Worm (Caenorhabditis elegans) whole organism, midembryonic: Measurements from ENCODE around the gene F59A7.7.

Source experiments
- cog-1 ChIP-seq: sonication (generic microtip); optimal IDR thresholded peaks from 2 replicates; lab custom pipeline; 2016; ENCODE audit warnings: missing genetic modification characterization, missing compliant biosample characterization
- klf-2 ChIP-seq: fragments of 200-800 bp; sonication (Bioruptor generic); conservative IDR thresholded peaks from 2 replicates; pipeline ENCODE4 v1.3.6; 2022; ENCODE audit warnings: missing genetic modification reagents, missing genetic modification characterization, missing compliant biosample characterization
- med-1 ChIP-seq: sonication (generic microtip); optimal IDR thresholded peaks from 2 replicates; lab custom pipeline; 2017; ENCODE audit warnings: missing genetic modification characterization, mild to moderate bottlenecking, missing compliant biosample characterization, antibody characterized with exemption, missing genetic modification reagents; ENCODE audit not compliant: insufficient read depth

DNA sequence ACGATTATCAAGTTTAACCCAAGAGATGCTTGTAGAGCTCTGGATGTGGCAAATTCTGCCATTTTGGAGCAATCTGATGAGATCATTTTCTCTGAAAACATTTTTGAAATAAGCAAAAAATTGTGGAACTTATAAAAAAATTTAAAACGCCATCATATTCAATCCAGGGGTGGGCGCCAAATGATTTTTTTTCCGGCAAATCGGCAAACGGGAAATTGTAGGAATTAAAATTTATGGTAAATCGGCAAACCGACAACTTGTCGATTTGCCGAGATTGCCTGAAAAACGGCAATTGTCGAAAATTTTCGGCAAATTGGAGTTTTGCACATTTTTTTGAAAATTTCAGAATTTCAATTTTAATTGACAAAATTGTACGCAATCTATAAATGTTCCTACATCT, 23.7 kb downstream of the F59A7.7 start, which contains the start of gene srab-23:
- no peak for TF ChIP-seq cog-1
- TF ChIP-seq med-1 (GFP tag; lab: Kevin White, UChicago): no peak
- no peak for TF ChIP-seq klf-2 (GFP tag; lab: Robert Waterston, UW)
